Worm (Caenorhabditis elegans) whole organism, young adult: ENCODE measurements around the gene tatn-1.

Experiments
- B0336.3 ChIP-seq: fragments of 200-800 bp; sonication (Bioruptor generic); IDR thresholded peaks from 2 replicates; pipeline ENCODE4 v1.3.6; 2022; ENCODE audit warnings: missing genetic modification characterization, missing compliant biosample characterization
- C06A6.2 ChIP-seq: fragments of 200-800 bp; sonication (Bioruptor generic); conservative IDR thresholded peaks from 2 replicates; pipeline ENCODE4 v1.3.6; 2022; ENCODE audit warnings: missing genetic modification characterization, missing compliant biosample characterization
- D2030.7 ChIP-seq: fragments of 200-800 bp; sonication (Bioruptor generic); IDR thresholded peaks from 2 replicates; pipeline ENCODE4 v1.3.6; 2022; ENCODE audit warnings: missing genetic modification reagents, missing genetic modification characterization, missing compliant biosample characterization
- F10E7.11 ChIP-seq: sonication (generic microtip); optimal IDR thresholded peaks from 2 replicates; lab custom pipeline; 2017; ENCODE audit warnings: mild to moderate bottlenecking, missing genetic modification characterization, moderate library complexity, missing compliant biosample characterization
- F22D6.2 ChIP-seq: sonication (generic microtip); optimal IDR thresholded peaks from 2 replicates; lab custom pipeline; 2016; ENCODE audit warnings: mild to moderate bottlenecking, missing genetic modification characterization, missing compliant biosample characterization
- F49E8.2 ChIP-seq: sonication (generic microtip); optimal IDR thresholded peaks from 3 replicates; lab custom pipeline; 2017; ENCODE audit warnings: missing genetic modification characterization, mild to moderate bottlenecking, missing compliant biosample characterization, antibody characterized with exemption, moderate library complexity; ENCODE audit not compliant: insufficient read depth
- F57A8.1 ChIP-seq: fragments of 200-800 bp; sonication (Bioruptor generic); optimal IDR thresholded peaks from 2 replicates; lab custom pipeline; 2018; ENCODE audit warnings: mild to moderate bottlenecking, missing genetic modification characterization, moderate library complexity, missing compliant biosample characterization
- K11D2.4 ChIP-seq: fragments of 200-800 bp; sonication (Bioruptor generic); IDR thresholded peaks from 2 replicates; pipeline ENCODE4 v1.3.6; 2022; ENCODE audit warnings: missing genetic modification reagents, missing genetic modification characterization, missing compliant biosample characterization
- T07F8.4 ChIP-seq: sonication (generic microtip); optimal IDR thresholded peaks from 2 replicates; lab custom pipeline; 2016; ENCODE audit warnings: mild to moderate bottlenecking, missing genetic modification characterization, moderate library complexity, missing compliant biosample characterization
- Y53F4B.3 ChIP-seq: fragments of 200-800 bp; sonication (Bioruptor generic); IDR thresholded peaks from 2 replicates; pipeline ENCODE4 v1.3.6; 2022; ENCODE audit warnings: missing genetic modification reagents, missing genetic modification characterization, missing compliant biosample characterization
- Y53G8AR.9 ChIP-seq: fragments of 200-800 bp; sonication (Bioruptor generic); conservative IDR thresholded peaks from 2 replicates; pipeline ENCODE4 v1.3.6; 2022; ENCODE audit warnings: missing genetic modification reagents, missing genetic modification characterization, missing compliant biosample characterization
- Y56A3A.18 ChIP-seq: fragments of 200-800 bp; sonication (Bioruptor generic); IDR thresholded peaks from 2 replicates; pipeline ENCODE4 v1.3.6; 2022; ENCODE audit warnings: missing genetic modification reagents, missing genetic modification characterization, missing compliant biosample characterization
- ZK185.1 ChIP-seq: sonication (generic microtip); optimal IDR thresholded peaks from 2 replicates; lab custom pipeline; 2016; ENCODE audit warnings: mild to moderate bottlenecking, missing genetic modification characterization, missing compliant biosample characterization; ENCODE audit not compliant: poor library complexity, severe bottlenecking
- atf-7 ChIP-seq: sonication (generic microtip); optimal IDR thresholded peaks from 2 replicates; lab custom pipeline; 2017; ENCODE audit warnings: mild to moderate bottlenecking, missing genetic modification characterization, missing compliant biosample characterization
- attf-5 ChIP-seq: fragments of 200-800 bp; sonication (Bioruptor generic); optimal IDR thresholded peaks from 2 replicates; lab custom pipeline; 2018; ENCODE audit warnings: mild to moderate bottlenecking, missing genetic modification characterization, missing compliant biosample characterization
- cebp-1 ChIP-seq, 2 experiments: fragments of 200-800 bp in 1 of 2; sonication (Bioruptor generic) in 1 of 2; sonication (generic microtip) in 1 of 2; IDR thresholded peaks in 1 of 2; optimal IDR thresholded peaks in 1 of 2; 2 replicates each; pipeline versions ENCODE4 v1.3.6 to Lab custom; 2017 to 2022; ENCODE audit warnings: missing compliant biosample characterization in 2 of 2, missing genetic modification characterization in 2 of 2, mild to moderate bottlenecking in 1 of 2, missing genetic modification reagents in 1 of 2, moderate library complexity in 1 of 2
- ceh-27 ChIP-seq: fragments of 200-800 bp; sonication (Bioruptor generic); optimal IDR thresholded peaks from 2 replicates; lab custom pipeline; 2018; ENCODE audit warnings: mild to moderate bottlenecking, missing genetic modification characterization, moderate library complexity, missing compliant biosample characterization
- dox-1 ChIP-seq: fragments of 200-800 bp; sonication (Bioruptor generic); IDR thresholded peaks from 2 replicates; pipeline ENCODE4 v1.3.6; 2022; ENCODE audit warnings: missing genetic modification reagents, missing genetic modification characterization, missing compliant biosample characterization
- gei-17 ChIP-seq: fragments of 200-800 bp; sonication (Bioruptor generic); optimal IDR thresholded peaks from 2 replicates; lab custom pipeline; 2018; ENCODE audit warnings: mild to moderate bottlenecking, missing genetic modification characterization, missing compliant biosample characterization
- hlh-26 ChIP-seq: fragments of 200-800 bp; sonication (Bioruptor generic); conservative IDR thresholded peaks from 2 replicates; pipeline ENCODE4 v1.3.6; 2022; ENCODE audit warnings: missing genetic modification reagents, missing genetic modification characterization, missing compliant biosample characterization
- hmg-1.2 ChIP-seq: fragments of 200-800 bp; sonication (Bioruptor generic); IDR thresholded peaks from 2 replicates; pipeline ENCODE4 v1.3.6; 2022; ENCODE audit warnings: missing genetic modification reagents, missing genetic modification characterization, missing compliant biosample characterization
- hrde-1 ChIP-seq: sonication (generic microtip); optimal IDR thresholded peaks from 2 replicates; lab custom pipeline; 2016; ENCODE audit warnings: missing genetic modification characterization, mild to moderate bottlenecking, missing compliant biosample characterization, moderate library complexity, missing genotype, missing genetic modification reagents, borderline replicate concordance
- lag-1 ChIP-seq: fragments of 200-800 bp; sonication (Bioruptor generic); IDR thresholded peaks from 2 replicates; pipeline ENCODE4 v1.3.6; 2022; ENCODE audit warnings: missing genetic modification reagents, missing genetic modification characterization, missing compliant biosample characterization
- lin-35 ChIP-seq, 3 experiments: fragments of 150-350 bp in 2 of 3; sonication (generic microtip) in 1 of 3; optimal IDR thresholded peaks; 2 replicates each; lab custom pipeline; 2014 to 2018; ENCODE audit warnings: missing biosample characterization in 3 of 3, missing genetic modification characterization in 3 of 3, missing genetic modification reagents in 3 of 3
- lin-40 ChIP-seq: sonication (generic microtip); optimal IDR thresholded peaks from 2 replicates; lab custom pipeline; 2016; ENCODE audit warnings: missing genetic modification characterization, mild to moderate bottlenecking, missing compliant biosample characterization, missing genotype, missing genetic modification reagents
- mcd-1 ChIP-seq: fragments of 200-800 bp; sonication (Bioruptor generic); IDR thresholded peaks from 2 replicates; pipeline ENCODE4 v1.3.6; 2022; ENCODE audit warnings: missing genetic modification reagents, missing genetic modification characterization, missing compliant biosample characterization
- nhr-179 ChIP-seq: sonication (generic microtip); optimal IDR thresholded peaks from 2 replicates; lab custom pipeline; 2016; ENCODE audit warnings: mild to moderate bottlenecking, missing genetic modification characterization, missing compliant biosample characterization
- nhr-80 ChIP-seq: sonication (generic microtip); optimal IDR thresholded peaks from 2 replicates; lab custom pipeline; 2016; ENCODE audit warnings: missing genetic modification characterization, missing compliant biosample characterization
- rcor-1 ChIP-seq: fragments of 200-800 bp; sonication (Bioruptor generic); IDR thresholded peaks from 2 replicates; pipeline ENCODE4 v1.3.6; 2022; ENCODE audit warnings: missing genetic modification reagents, missing genetic modification characterization, missing compliant biosample characterization
- rec-8 ChIP-seq, 2 experiments: sonication (generic microtip); optimal IDR thresholded peaks; 2 replicates each; lab custom pipeline; 2016; ENCODE audit warnings: mild to moderate bottlenecking in 2 of 2, missing genetic modification characterization in 2 of 2, missing genetic modification reagents in 2 of 2, missing genotype in 2 of 2, missing biosample characterization in 1 of 2, missing compliant biosample characterization in 1 of 2, moderate library complexity in 1 of 2
- repo-1 ChIP-seq: sonication (generic microtip); optimal IDR thresholded peaks from 2 replicates; lab custom pipeline; 2017; ENCODE audit warnings: mild to moderate bottlenecking, missing genetic modification characterization, missing compliant biosample characterization
- snpc-4 ChIP-seq, 5 experiments: fragments of 150-350 bp in 1 of 5; sonication (generic microtip) in 4 of 5; optimal IDR thresholded peaks; 2 replicates each; lab custom pipeline; 2014 to 2018; ENCODE audit warnings: missing genetic modification characterization in 5 of 5, missing biosample characterization in 3 of 5, antibody characterized with exemption in 2 of 5, mild to moderate bottlenecking in 2 of 5, missing compliant biosample characterization in 2 of 5, missing genotype in 2 of 5, moderate library complexity in 2 of 5, missing genetic modification reagents in 1 of 5
- somi-1 ChIP-seq: fragments of 200-800 bp; sonication (Bioruptor generic); optimal IDR thresholded peaks from 2 replicates; lab custom pipeline; 2018; ENCODE audit warnings: mild to moderate bottlenecking, missing genetic modification characterization, missing compliant biosample characterization
- tbp1 ChIP-seq: fragments of 200-800 bp; sonication (Bioruptor generic); optimal IDR thresholded peaks from 2 replicates; lab custom pipeline; 2018; ENCODE audit warnings: mild to moderate bottlenecking, missing genetic modification characterization, missing compliant biosample characterization
- tbx-9 ChIP-seq: sonication (generic microtip); optimal IDR thresholded peaks from 2 replicates; lab custom pipeline; 2016; ENCODE audit warnings: borderline replicate concordance, missing genetic modification characterization, inconsistent platforms, missing compliant biosample characterization
- tlf-1 ChIP-seq: fragments of 200-800 bp; sonication (Bioruptor generic); optimal IDR thresholded peaks from 2 replicates; lab custom pipeline; 2018; ENCODE audit warnings: mild to moderate bottlenecking, missing genetic modification characterization, missing compliant biosample characterization
- unc-130 ChIP-seq: sonication (generic microtip); optimal IDR thresholded peaks from 2 replicates; lab custom pipeline; 2016; ENCODE audit warnings: missing genetic modification reagents, missing genetic modification characterization, missing compliant biosample characterization
- xnd-1 ChIP-seq: sonication (generic microtip); optimal IDR thresholded peaks from 2 replicates; lab custom pipeline; 2016; ENCODE audit warnings: missing genotype, missing genetic modification reagents, missing genetic modification characterization, missing compliant biosample characterization
- zfh-2 ChIP-seq: fragments of 200-800 bp; sonication (Bioruptor generic); conservative IDR thresholded peaks from 2 replicates; pipeline ENCODE4 v1.3.6; 2022; ENCODE audit warnings: missing genetic modification reagents, missing genetic modification characterization, missing compliant biosample characterization
- ztf-26 ChIP-seq: sonication (generic microtip); optimal IDR thresholded peaks from 2 replicates; lab custom pipeline; 2017; ENCODE audit warnings: missing genetic modification characterization, missing compliant biosample characterization
- ztf-6 ChIP-seq: fragments of 200-800 bp; sonication (Bioruptor generic); IDR thresholded peaks from 2 replicates; pipeline ENCODE4 v1.3.6; 2022; ENCODE audit warnings: missing genetic modification reagents, missing genetic modification characterization, missing compliant biosample characterization

tatn-1 gene

ce11 chrX:14810718-14811117 is 19.9 kb downstream of the tatn-1 start, which contains the start of gene atf-4 (continued):
- TF ChIP-seq hmg-1.2 (GFP tag; lab: Robert Waterston, UW): peak; percentile 50; the same call in 1 of the 2 replicates
- peak; percentile 72 for TF ChIP-seq nhr-80 (tag; lab: Kevin White, UChicago)
- 0 out of 2 replicates have a peak, but pooled peaks have one; percentile 7 for TF ChIP-seq zfh-2 (GFP tag; lab: Robert Waterston, UW)
- TF ChIP-seq repo-1 (tag; lab: Kevin White, UChicago): peak; percentile 46
- peak; percentile 46 for TF ChIP-seq attf-5 (GFP tag; lab: Kevin White, UChicago)
- no peak for TF ChIP-seq nhr-179
- TF ChIP-seq atf-7 (tag; lab: Kevin White, UChicago): peak; percentile 59
- peak in 1 of 3 experiments; percentile 54 for TF ChIP-seq lin-35 (GFP tag; optimal IDR thresholded peaks at IDR 0.05; lab: Kevin White, UChicago)
- peak; percentile 20 for TF ChIP-seq tbp1 (GFP tag; lab: Kevin White, UChicago)
- TF ChIP-seq somi-1 (GFP tag; lab: Kevin White, UChicago): peak; percentile 6
- TF ChIP-seq mcd-1 (GFP tag; lab: Robert Waterston, UW): peak; percentile 30; the same call in 1 of the 2 replicates
- no peak for TF ChIP-seq Y53G8AR.9 (GFP tag; lab: Robert Waterston, UW)
- peak; percentile 40; the same call in 1 of the 2 replicates for TF ChIP-seq cebp-1 (GFP tag; IDR thresholded peaks at IDR 0.05; lab: Robert Waterston, UW)
- peak; percentile 86 for TF ChIP-seq cebp-1 (tag; optimal IDR thresholded peaks at IDR 0.05; lab: Kevin White, UChicago)
- peak; percentile 34; the same call in 1 of the 2 replicates for TF ChIP-seq dox-1 (GFP tag; lab: Robert Waterston, UW)
- peak; percentile 26 for TF ChIP-seq gei-17
- TF ChIP-seq B0336.3 (GFP tag; lab: Robert Waterston, UW): peak; percentile 28; the same call in 1 of the 2 replicates
- peak; percentile 12 for TF ChIP-seq ceh-27 (GFP tag; lab: Kevin White, UChicago)
- TF ChIP-seq, all 124 proteins: peak for 25

- no peak for TF ChIP-seq xnd-1 (tag; lab: Kevin White, UChicago)
- TF ChIP-seq lin-35 (GFP tag; optimal IDR thresholded peaks at IDR 0.05; lab: Kevin White, UChicago): no peak
- no peak for TF ChIP-seq tbx-9
- TF ChIP-seq cebp-1 (GFP tag; IDR thresholded peaks at IDR 0.05; lab: Robert Waterston, UW): no peak
- no peak for TF ChIP-seq cebp-1 (tag; optimal IDR thresholded peaks at IDR 0.05; lab: Kevin White, UChicago)
- no peak for TF ChIP-seq rec-8 (tag; optimal IDR thresholded peaks at IDR 0.05; lab: Kevin White, UChicago)
- TF ChIP-seq F10E7.11: no peak
- TF ChIP-seq T07F8.4 (tag; lab: Kevin White, UChicago): no peak
- no peak for TF ChIP-seq B0336.3 (GFP tag; lab: Robert Waterston, UW)
- no peak for TF ChIP-seq snpc-4 (GFP tag; optimal IDR thresholded peaks at IDR 0.05; lab: Kevin White, UChicago)
- no peak for TF ChIP-seq snpc-4 (tag; optimal IDR thresholded peaks at IDR 0.05; lab: Kevin White, UChicago)
- no peak for TF ChIP-seq D2030.7 (GFP tag; lab: Robert Waterston, UW)
- TF ChIP-seq ztf-6 (GFP tag; lab: Robert Waterston, UW): no peak
- TF ChIP-seq hlh-26 (GFP tag; lab: Robert Waterston, UW): no peak
- no peak for TF ChIP-seq unc-130 (GFP tag; lab: Kevin White, UChicago)
- TF ChIP-seq F49E8.2 (tag; lab: Kevin White, UChicago): no peak
- TF ChIP-seq C06A6.2 (GFP tag; lab: Robert Waterston, UW): no peak
- TF ChIP-seq F57A8.1 (GFP tag; lab: Kevin White, UChicago): no peak
- no peak for TF ChIP-seq lag-1
- TF ChIP-seq K11D2.4 (GFP tag; lab: Robert Waterston, UW): no peak
- TF ChIP-seq ztf-26 (tag; lab: Kevin White, UChicago): no peak
- TF ChIP-seq mcd-1 (GFP tag; lab: Robert Waterston, UW): no peak
Observed at ce11 chrX:14812061-14812460, 21.3 kb downstream of the tatn-1 start, which contains the start of gene T04C10.3. Gene T04C10.3 (plus strand): TSS chrX:14812361.

- TF ChIP-seq ceh-27 (GFP tag; lab: Kevin White, UChicago): peak; percentile 19
- peak; percentile 36 for TF ChIP-seq tlf-1
- no peak for TF ChIP-seq hrde-1 (tag; lab: Kevin White, UChicago)
- TF ChIP-seq lin-40 (tag; lab: Kevin White, UChicago): peak; percentile 92
- TF ChIP-seq gei-17: peak; percentile 91
- TF ChIP-seq mcd-1 (GFP tag; lab: Robert Waterston, UW): 0 out of 2 replicates have a peak, but pooled peaks have one; percentile 16
- peak in 1 of 3 experiments; percentile 21 for TF ChIP-seq lin-35 (GFP tag; optimal IDR thresholded peaks at IDR 0.05; lab: Kevin White, UChicago)
- no peak for TF ChIP-seq Y56A3A.18 (GFP tag; lab: Robert Waterston, UW)
- TF ChIP-seq Y53F4B.3: no peak
- TF ChIP-seq F22D6.2 (tag; lab: Kevin White, UChicago): peak; percentile 13
- no peak for TF ChIP-seq B0336.3 (GFP tag; lab: Robert Waterston, UW)
- peak; percentile 48 for TF ChIP-seq tbp1 (GFP tag; lab: Kevin White, UChicago)
- peak; percentile 68 for TF ChIP-seq ZK185.1 (tag; lab: Kevin White, UChicago)
- peak; percentile 25; the same call in 1 of the 2 replicates for TF ChIP-seq hmg-1.2 (GFP tag; lab: Robert Waterston, UW)
- peak; percentile 10 for TF ChIP-seq somi-1 (GFP tag; lab: Kevin White, UChicago)
- 0 out of 2 replicates have a peak, but pooled peaks have one; percentile 19 for TF ChIP-seq rcor-1 (GFP tag; lab: Robert Waterston, UW)
Observed at ce11 chrX:14813398-14813797, 22.6 kb downstream of the tatn-1 start.
